Fruit fly (Drosophila melanogaster) whole organism, wandering third instar larva: ENCODE data around the gene slp2.
A peak's percentile ranks its signal among the peaks of the same experiment; 100 is the strongest.

Experiments
- Abd-B ChIP-seq: fragments of >200 bp; optimal IDR thresholded peaks from 2 replicates; lab custom pipeline; 2017; ENCODE audit warnings: missing biosample characterization, missing genetic modification characterization
- CG32264 ChIP-seq: fragments of 200-800 bp; sonication (Bioruptor generic); optimal IDR thresholded peaks from 2 replicates; lab custom pipeline; 2016; ENCODE audit warnings: missing biosample characterization, missing genetic modification characterization
- CG9705 ChIP-seq: fragments of 200-800 bp; sonication (Bioruptor generic); optimal IDR thresholded peaks from 2 replicates; lab custom pipeline; 2018; ENCODE audit warnings: missing biosample characterization, mild to moderate bottlenecking, missing genetic modification characterization
- CrebA ChIP-seq: fragments of 200-800 bp; sonication (Bioruptor generic); optimal IDR thresholded peaks from 2 replicates; lab custom pipeline; 2016; ENCODE audit warnings: missing biosample characterization, mild to moderate bottlenecking, missing genetic modification characterization, borderline replicate concordance
- Dfd ChIP-seq: fragments of >200 bp; optimal IDR thresholded peaks from 2 replicates; lab custom pipeline; 2017; ENCODE audit warnings: missing biosample characterization, missing genetic modification characterization
- Dif ChIP-seq: fragments of 200-275, 200-300 bp; sonication (Bioruptor generic); optimal IDR thresholded peaks from 2 replicates; lab custom pipeline; 2018; ENCODE audit warnings: missing biosample characterization, missing genetic modification characterization; ENCODE audit not compliant: partially characterized antibody
- GATAd ChIP-seq: sonication (Bioruptor generic); optimal IDR thresholded peaks from 2 replicates; lab custom pipeline; 2016; ENCODE audit warnings: missing biosample characterization, missing genetic modification characterization
- HLH106 ChIP-seq: fragments of 200-800 bp; optimal IDR thresholded peaks from 3 replicates; lab custom pipeline; 2019; ENCODE audit warnings: missing biosample characterization, mild to moderate bottlenecking, missing genetic modification characterization, moderate library complexity
- Hnf4 ChIP-seq: fragments of 200-800 bp; sonication (Bioruptor generic); optimal IDR thresholded peaks from 2 replicates; lab custom pipeline; 2016; ENCODE audit warnings: missing biosample characterization, mild to moderate bottlenecking, missing genetic modification characterization
- Hr78 ChIP-seq: fragments of >200 bp; optimal IDR thresholded peaks from 2 replicates; lab custom pipeline; 2017; ENCODE audit warnings: missing biosample characterization, missing genetic modification characterization
- Hr83 ChIP-seq: fragments of 200-300 bp; sonication (Bioruptor generic); optimal IDR thresholded peaks from 2 replicates; lab custom pipeline; 2016; ENCODE audit warnings: missing biosample characterization, mild to moderate bottlenecking, missing genetic modification characterization, moderate library complexity; ENCODE audit not compliant: poor library complexity, severe bottlenecking
- Jra ChIP-seq: sonication (Bioruptor generic); optimal IDR thresholded peaks from 2 replicates; lab custom pipeline; 2016; ENCODE audit warnings: missing biosample characterization, missing genetic modification characterization
- Mio ChIP-seq: sonication (Bioruptor generic); optimal IDR thresholded peaks from 2 replicates; lab custom pipeline; 2016; ENCODE audit warnings: missing biosample characterization, missing genetic modification characterization
- Myc ChIP-seq: fragments of >200 bp; optimal IDR thresholded peaks from 2 replicates; lab custom pipeline; 2017
- N ChIP-seq: fragments of >200 bp; optimal IDR thresholded peaks from 2 replicates; lab custom pipeline; 2018; ENCODE audit warnings: missing biosample characterization, missing external identifiers, missing genetic modification characterization
- OdsH ChIP-seq: fragments of 200-800 bp; sonication (Bioruptor generic); optimal IDR thresholded peaks from 2 replicates; lab custom pipeline; 2016; ENCODE audit warnings: missing biosample characterization, mild to moderate bottlenecking, missing genetic modification characterization
- Rel ChIP-seq, 2 experiments: fragments of 200-800 bp; sonication (Bioruptor generic) in 1 of 2; optimal IDR thresholded peaks; 2 replicates in 1 of 2; 3 replicates in 1 of 2; lab custom pipeline; 2016 to 2019; ENCODE audit warnings: mild to moderate bottlenecking in 2 of 2, missing biosample characterization in 2 of 2, missing genetic modification characterization in 2 of 2, moderate library complexity in 1 of 2
- Sp1 ChIP-seq: fragments of 200-800 bp; sonication (Bioruptor generic); optimal IDR thresholded peaks from 3 replicates; lab custom pipeline; 2019; ENCODE audit warnings: missing biosample characterization, mild to moderate bottlenecking, missing genetic modification characterization, moderate library complexity
- Vsx2 ChIP-seq: fragments of 200-300, 225-300 bp; sonication (Bioruptor generic); optimal IDR thresholded peaks from 2 replicates; lab custom pipeline; 2018; ENCODE audit warnings: missing biosample characterization, missing genetic modification characterization; ENCODE audit not compliant: partially characterized antibody
- br ChIP-seq: fragments of 200-800 bp; sonication (Bioruptor generic); optimal IDR thresholded peaks from 2 replicates; lab custom pipeline; 2016; ENCODE audit warnings: missing biosample characterization, missing genetic modification characterization
- brk ChIP-seq: fragments of 200-800 bp; sonication (Bioruptor generic); optimal IDR thresholded peaks from 2 replicates; lab custom pipeline; 2016; ENCODE audit warnings: missing biosample characterization, mild to moderate bottlenecking, missing genetic modification characterization
- dl ChIP-seq, 2 experiments: fragments of 175-275, 200-275 bp in 1 of 2; fragments of 200-275 bp in 1 of 2; sonication (Bioruptor generic); optimal IDR thresholded peaks; lab custom pipeline; 2018; ENCODE audit warnings: mild to moderate bottlenecking in 2 of 2, missing biosample characterization in 2 of 2, missing genetic modification characterization in 2 of 2, moderate library complexity in 2 of 2; ENCODE audit not compliant: partially characterized antibody in 2 of 2, insufficient read depth in 1 of 2
- dmrt93B ChIP-seq: fragments of 200-800 bp; sonication (Bioruptor generic); optimal IDR thresholded peaks from 2 replicates; lab custom pipeline; 2018; ENCODE audit warnings: missing biosample characterization, mild to moderate bottlenecking, missing genetic modification characterization
- dsf ChIP-seq: sonication (Bioruptor generic); optimal IDR thresholded peaks from 2 replicates; lab custom pipeline; 2016; ENCODE audit warnings: missing biosample characterization, missing genetic modification characterization, borderline replicate concordance
- ey ChIP-seq: fragments of 200-800 bp; sonication (Bioruptor generic); optimal IDR thresholded peaks from 2 replicates; lab custom pipeline; 2016; ENCODE audit warnings: missing biosample characterization, missing genetic modification characterization
- foxo ChIP-seq, 2 experiments: fragments of 200-800 bp; sonication (Bioruptor generic); optimal IDR thresholded peaks; 2 replicates in 1 of 2; 3 replicates in 1 of 2; lab custom pipeline; 2016 to 2017; ENCODE audit warnings: missing biosample characterization in 2 of 2, missing genetic modification characterization in 2 of 2
- fru ChIP-seq: fragments of 200-800 bp; sonication (Bioruptor generic); optimal IDR thresholded peaks from 3 replicates; lab custom pipeline; 2016; ENCODE audit warnings: missing biosample characterization, mild to moderate bottlenecking, missing genetic modification characterization
- h ChIP-seq: fragments of 200-800 bp; sonication (Bioruptor generic); optimal IDR thresholded peaks from 3 replicates; lab custom pipeline; 2016; ENCODE audit warnings: missing biosample characterization, mild to moderate bottlenecking, missing genetic modification characterization
- jim ChIP-seq: fragments of 175-275, 200-325 bp; sonication (Bioruptor generic); optimal IDR thresholded peaks from 2 replicates; lab custom pipeline; 2016; ENCODE audit warnings: missing biosample characterization, mild to moderate bottlenecking, missing genetic modification characterization
- lola ChIP-seq: fragments of >200 bp; optimal IDR thresholded peaks from 2 replicates; lab custom pipeline; 2017; ENCODE audit warnings: missing biosample characterization, missing genetic modification characterization
- pan ChIP-seq: fragments of >200 bp; optimal IDR thresholded peaks from 2 replicates; lab custom pipeline; 2017
- psq ChIP-seq: fragments of 200-800 bp; sonication (Bioruptor generic); optimal IDR thresholded peaks from 3 replicates; lab custom pipeline; 2017; ENCODE audit warnings: missing biosample characterization, mild to moderate bottlenecking, missing genetic modification characterization, moderate library complexity
- rgr ChIP-seq: fragments of 200-800 bp; sonication (Bioruptor generic); optimal IDR thresholded peaks from 3 replicates; lab custom pipeline; 2016; ENCODE audit warnings: missing biosample characterization, mild to moderate bottlenecking, missing genetic modification characterization
- sage ChIP-seq: fragments of 200-800 bp; sonication (Bioruptor generic); optimal IDR thresholded peaks from 2 replicates; lab custom pipeline; 2016; ENCODE audit warnings: missing biosample characterization, mild to moderate bottlenecking, missing genetic modification characterization
- sv ChIP-seq: fragments of 200-800 bp; sonication (Bioruptor generic); optimal IDR thresholded peaks from 3 replicates; lab custom pipeline; 2016; ENCODE audit warnings: missing biosample characterization, missing genetic modification characterization
- tai ChIP-seq: sonication (Bioruptor generic); optimal IDR thresholded peaks from 2 replicates; lab custom pipeline; 2016; ENCODE audit warnings: missing biosample characterization, missing genetic modification characterization
- usp ChIP-seq: fragments of >200 bp; optimal IDR thresholded peaks from 2 replicates; lab custom pipeline; 2017; ENCODE audit warnings: missing biosample characterization, missing genetic modification characterization
- woc ChIP-seq: sonication (Bioruptor generic); optimal IDR thresholded peaks from 2 replicates; lab custom pipeline; 2016; ENCODE audit warnings: missing biosample characterization, mild to moderate bottlenecking, missing genetic modification characterization

The slp2 gene

dm6 chr2L:3872283-3872682, 35.6 kb downstream of the slp2 start, which contains the start of gene CG31957 (continued):
- TF ChIP-seq foxo (GFP tag; optimal IDR thresholded peaks at IDR 0.05; lab: Kevin White, UChicago) (peak; percentile 19 to 57), Mio (GFP tag; lab: Kevin White, UChicago) (no peak), br (GFP tag; lab: Kevin White, UChicago) (peak; percentile 47)

dm6 chr2L:3877011-3877410, 40.4 kb downstream of the slp2 start:
- no peak for TF ChIP-seq Dfd (GFP tag; lab: Kevin White, UChicago)
- TF ChIP-seq pan (lab: Kevin White, UChicago), result no peak
- no peak for TF ChIP-seq Jra (GFP tag; lab: Kevin White, UChicago)
- TF ChIP-seq CG32264 (GFP tag; lab: Kevin White, UChicago), result no peak
- no peak for TF ChIP-seq woc (GFP tag; lab: Kevin White, UChicago)
- TF ChIP-seq Hr83 (GFP tag; lab: Kevin White, UChicago), result no peak
- no peak for TF ChIP-seq br (GFP tag; lab: Kevin White, UChicago)
- no peak for TF ChIP-seq Mio (GFP tag; lab: Kevin White, UChicago)
- TF ChIP-seq sage, result no peak
- no peak for TF ChIP-seq Vsx2 (GFP tag; lab: Kevin White, UChicago)
- TF ChIP-seq HLH106 (tag; lab: Kevin White, UChicago), result no peak
- TF ChIP-seq dsf (GFP tag; lab: Kevin White, UChicago), result no peak

dm6 chr2L:3880048-3880447, 43.4 kb downstream of the slp2 start:
- peak; percentile 58 for TF ChIP-seq OdsH (GFP tag; lab: Kevin White, UChicago)
- no peak for TF ChIP-seq Vsx2 (GFP tag; lab: Kevin White, UChicago)
- no peak for TF ChIP-seq Sp1
- TF ChIP-seq rgr, result peak; percentile 73
- TF ChIP-seq Abd-B (GFP tag; lab: Kevin White, UChicago), result no peak
- no peak for TF ChIP-seq dsf (GFP tag; lab: Kevin White, UChicago)
- TF ChIP-seq Myc (lab: Kevin White, UChicago), result no peak
- TF ChIP-seq Dfd (GFP tag; lab: Kevin White, UChicago), result no peak
- TF ChIP-seq woc (GFP tag; lab: Kevin White, UChicago), result peak; percentile 41
- TF ChIP-seq dl (GFP tag; optimal IDR thresholded peaks at IDR 0.05; lab: Kevin White, UChicago; ENCODE audit: insufficient read depth in 1 of 2, partially characterized antibody in 2 of 2), result no peak
- peak; percentile 18 for TF ChIP-seq psq (GFP tag; lab: Kevin White, UChicago)
- TF ChIP-seq Hr78 (GFP tag; lab: Kevin White, UChicago), result no peak
- no peak for TF ChIP-seq CG32264 (GFP tag; lab: Kevin White, UChicago)
- peak in 1 of 2 experiments; percentile 84 for TF ChIP-seq foxo (GFP tag; optimal IDR thresholded peaks at IDR 0.05; lab: Kevin White, UChicago)
- no peak for TF ChIP-seq pan (lab: Kevin White, UChicago)
- TF ChIP-seq sv (GFP tag; lab: Kevin White, UChicago), result no peak
- peak; percentile 68 for TF ChIP-seq HLH106 (tag; lab: Kevin White, UChicago)
- TF ChIP-seq Hr83 (GFP tag; lab: Kevin White, UChicago), result no peak
- TF ChIP-seq ey (GFP tag; lab: Kevin White, UChicago), result peak; percentile 46
- TF ChIP-seq GATAd (GFP tag; lab: Kevin White, UChicago), result no peak
- no peak for TF ChIP-seq sage
- TF ChIP-seq N (GFP tag; lab: Kevin White, UChicago), result no peak
- TF ChIP-seq CrebA (GFP tag; lab: Kevin White, UChicago), result no peak
- TF ChIP-seq Hnf4 (GFP tag; lab: Kevin White, UChicago), result peak; percentile 17
- peak; percentile 89 for TF ChIP-seq h (GFP tag; lab: Kevin White, UChicago)
- peak; percentile 15 for TF ChIP-seq br (GFP tag; lab: Kevin White, UChicago)
- peak; percentile 19 for TF ChIP-seq dmrt93B (GFP tag; lab: Kevin White, UChicago)
- TF ChIP-seq fru, result peak; percentile 75
- TF ChIP-seq usp (GFP tag; lab: Kevin White, UChicago), result no peak
- TF ChIP-seq brk (GFP tag; lab: Kevin White, UChicago), result no peak
- TF ChIP-seq Rel (GFP tag; optimal IDR thresholded peaks at IDR 0.05; lab: Kevin White, UChicago), result no peak
- TF ChIP-seq Rel (tag; optimal IDR thresholded peaks at IDR 0.05; lab: Kevin White, UChicago), result no peak
- TF ChIP-seq Dif (GFP tag; lab: Kevin White, UChicago), result no peak
- TF ChIP-seq tai, result no peak
- no peak for TF ChIP-seq jim (GFP tag; lab: Kevin White, UChicago)
- peak; percentile 20 for TF ChIP-seq Jra (GFP tag; lab: Kevin White, UChicago)
- no peak for TF ChIP-seq Mio (GFP tag; lab: Kevin White, UChicago)
- TF ChIP-seq lola, result no peak
- no peak for TF ChIP-seq CG9705
